Fruit fly (Drosophila melanogaster): Measurements from ENCODE around the gene CG14143.

CG14143 gene

dm6 chr3L:11123088-11123487, 11.7 kb upstream of the CG14143 start, which contains the start of the genes Ufd1 and NaPi-III (continued):
- peak; percentile 51 for TF ChIP-seq ERR (GFP tag; optimal IDR thresholded peaks at IDR 0.05)
- no peak for TF ChIP-seq CG5953 (GFP tag; IDR thresholded peaks at IDR 0.05)
- TF ChIP-seq Fer1 (GFP tag; optimal IDR thresholded peaks at IDR 0.05): peak; percentile 15
- TF ChIP-seq CG7987 (GFP tag; optimal IDR thresholded peaks at IDR 0.05): no peak
- TF ChIP-seq Mes4 (GFP tag; optimal IDR thresholded peaks at IDR 0.05): no peak
- no peak for TF ChIP-seq dmrt99B (tag; optimal IDR thresholded peaks at IDR 0.05)
- no peak for TF ChIP-seq Six4 (GFP tag; optimal IDR thresholded peaks at IDR 0.05)
- no peak for TF ChIP-seq CG10565 (GFP tag; optimal IDR thresholded peaks at IDR 0.05)
- no peak for TF ChIP-seq gce (GFP tag; IDR thresholded peaks at IDR 0.05)
- TF ChIP-seq CG3847 (GFP tag; IDR thresholded peaks at IDR 0.05): peak; percentile 81
- TF ChIP-seq gcm2 (GFP tag; optimal IDR thresholded peaks at IDR 0.05): no peak
- TF ChIP-seq Camta (GFP tag; optimal IDR thresholded peaks at IDR 0.05): no peak
- TF ChIP-seq CG11398 (GFP tag; optimal IDR thresholded peaks at IDR 0.05): no peak
- peak; percentile 30 for TF ChIP-seq shn (GFP tag; optimal IDR thresholded peaks at IDR 0.05)
- TF ChIP-seq nerfin-2 (GFP tag; IDR thresholded peaks at IDR 0.05; ENCODE audit: partially characterized antibody): peak; percentile 59
- TF ChIP-seq CG15479 (GFP tag; optimal IDR thresholded peaks at IDR 0.05): peak; percentile 68
- TF ChIP-seq lab (GFP tag; optimal IDR thresholded peaks at IDR 0.05): peak; percentile 30
- TF ChIP-seq Sox100B (GFP tag; optimal IDR thresholded peaks at IDR 0.05): no peak
- TF ChIP-seq schlank (tag; optimal IDR thresholded peaks at IDR 0.05): no peak
- TF ChIP-seq cato (GFP tag; optimal IDR thresholded peaks at IDR 0.05; ENCODE audit: borderline replicate concordance): no peak
- TF ChIP-seq CG18764 (GFP tag; optimal IDR thresholded peaks at IDR 0.05): no peak
- TF ChIP-seq zf30C (GFP tag; optimal IDR thresholded peaks at IDR 0.05): peak; percentile 26
- peak; percentile 81 for TF ChIP-seq Scr (GFP tag; IDR thresholded peaks at IDR 0.05; ENCODE audit: partially characterized antibody)
- no peak for TF ChIP-seq wek (GFP tag; optimal IDR thresholded peaks at IDR 0.05)
- TF ChIP-seq nmo (GFP tag; optimal IDR thresholded peaks at IDR 0.05): peak; percentile 74
- TF ChIP-seq Awh (GFP tag; IDR thresholded peaks at IDR 0.05): no peak
- TF ChIP-seq corto (GFP tag; optimal IDR thresholded peaks at IDR 0.05): no peak
- no peak for TF ChIP-seq Mrtf (GFP tag; IDR thresholded peaks at IDR 0.05)
- peak; percentile 16 for TF ChIP-seq Sox102F (GFP tag; optimal IDR thresholded peaks at IDR 0.05)
- TF ChIP-seq Dip2 (GFP tag; IDR thresholded peaks at IDR 0.05): peak; percentile 86
- no peak for TF ChIP-seq Sry-β (GFP tag; optimal IDR thresholded peaks at IDR 0.05)
- TF ChIP-seq CG31388 (GFP tag; optimal IDR thresholded peaks at IDR 0.05): no peak
- TF ChIP-seq Bteb2 (GFP tag; optimal IDR thresholded peaks at IDR 0.05): no peak
- peak; percentile 84 for TF ChIP-seq hbn (GFP tag; IDR thresholded peaks at IDR 0.05; ENCODE audit: partially characterized antibody)
- no peak for TF ChIP-seq CG10147 (GFP tag; optimal IDR thresholded peaks at IDR 0.05)
- peak; percentile 73; the same call in 1 of the 4 replicates for TF ChIP-seq chinmo (GFP tag; IDR thresholded peaks at IDR 0.05; ENCODE audit: partially characterized antibody)
- TF ChIP-seq insv (GFP tag; optimal IDR thresholded peaks at IDR 0.05): peak in 1 of 2 experiments; percentile 72
- peak; percentile 76 for TF ChIP-seq slbo (GFP tag; IDR thresholded peaks at IDR 0.05)
- no peak for TF ChIP-seq hth (optimal IDR thresholded peaks at IDR 0.05)
- TF ChIP-seq amos (GFP tag; IDR thresholded peaks at IDR 0.05; ENCODE audit: partially characterized antibody): peak; percentile 90
- peak; percentile 56 for TF ChIP-seq mam (GFP tag; optimal IDR thresholded peaks at IDR 0.05)
- TF ChIP-seq Spps (tag; optimal IDR thresholded peaks at IDR 0.05): no peak
- no peak for TF ChIP-seq CG10543 (GFP tag; optimal IDR thresholded peaks at IDR 0.05)
- TF ChIP-seq CG10209 (GFP tag; optimal IDR thresholded peaks at IDR 0.05): no peak
- TF ChIP-seq CG10267 (tag; optimal IDR thresholded peaks at IDR 0.05): peak; percentile 62
- TF ChIP-seq oc (tag; optimal IDR thresholded peaks at IDR 0.05): no peak
- no peak for TF ChIP-seq kni (GFP tag; optimal IDR thresholded peaks at IDR 0.05)
- no peak for TF ChIP-seq CG14667 (GFP tag; IDR thresholded peaks at IDR 0.05)
- peak; percentile 8 for TF ChIP-seq CG16863 (GFP tag; optimal IDR thresholded peaks at IDR 0.05)
- peak; percentile 94 for TF ChIP-seq CG1603 (tag; optimal IDR thresholded peaks at IDR 0.05)
- peak; percentile 40; the same call in 2 of the 3 replicates for TF ChIP-seq zfh1 (GFP tag; IDR thresholded peaks at IDR 0.05)

Measured in whole organism, embryonic.